Fruit fly (Drosophila melanogaster) whole organism, embryonic: ENCODE results near the gene lili.

Source experiments
- Atf3 ChIP-seq: fragments of 200-800 bp; sonication (Bioruptor generic); optimal IDR thresholded peaks from 3 replicates; lab custom pipeline; 2016; ENCODE audit warnings: missing biosample characterization, missing genetic modification characterization
- Awh ChIP-seq: fragments of 200-800 bp; sonication (Bioruptor generic); IDR thresholded peaks from 2 replicates; pipeline ENCODE4, ENCODE4 v1.3.6; 2022; ENCODE audit warnings: missing biosample characterization, missing genetic modification characterization
- Bteb2 ChIP-seq: fragments of 200-800 bp; sonication (Bioruptor generic); optimal IDR thresholded peaks from 2 replicates; lab custom pipeline; 2016; ENCODE audit warnings: missing biosample characterization, missing genetic modification characterization
- CG1233 ChIP-seq: fragments of 200-800 bp; sonication (Bioruptor generic); optimal IDR thresholded peaks from 4 replicates; lab custom pipeline; 2018; ENCODE audit warnings: missing biosample characterization, mild to moderate bottlenecking, missing genetic modification characterization
- CG12391 ChIP-seq: fragments of 200-800 bp; sonication (Bioruptor generic); optimal IDR thresholded peaks from 3 replicates; lab custom pipeline; 2018; ENCODE audit warnings: missing biosample characterization, mild to moderate bottlenecking, missing genetic modification characterization, moderate library complexity
- CG12769 ChIP-seq: fragments of 200-800 bp; sonication (Bioruptor generic); optimal IDR thresholded peaks from 2 replicates; lab custom pipeline; 2019; ENCODE audit warnings: missing biosample characterization, mild to moderate bottlenecking, missing genetic modification characterization, moderate library complexity
- CG14050 ChIP-seq: fragments of 200-800 bp; sonication (Bioruptor generic); IDR thresholded peaks from 3 replicates; pipeline ENCODE4 v1.3.6; 2022; ENCODE audit warnings: missing biosample characterization, missing genetic modification characterization
- CG14710 ChIP-seq: fragments of 200-800 bp; sonication (Bioruptor generic); optimal IDR thresholded peaks from 3 replicates; lab custom pipeline; 2019; ENCODE audit warnings: missing biosample characterization, mild to moderate bottlenecking, missing genetic modification characterization, moderate library complexity
- CG1529 ChIP-seq: fragments of 200-800 bp; sonication (Bioruptor generic); optimal IDR thresholded peaks from 3 replicates; lab custom pipeline; 2018; ENCODE audit warnings: missing biosample characterization, missing genetic modification characterization
- CG17802 ChIP-seq: fragments of 200-800 bp; sonication (Bioruptor generic); optimal IDR thresholded peaks from 2 replicates; lab custom pipeline; 2018; ENCODE audit warnings: missing biosample characterization, mild to moderate bottlenecking, missing genetic modification characterization, moderate library complexity
- CG18764 ChIP-seq: fragments of 200-800 bp; sonication (Bioruptor generic); optimal IDR thresholded peaks from 3 replicates; lab custom pipeline; 2016; ENCODE audit warnings: missing biosample characterization, missing genetic modification characterization
- CG2116 ChIP-seq: fragments of 200-800 bp; sonication (Bioruptor generic); optimal IDR thresholded peaks from 3 replicates; lab custom pipeline; 2018; ENCODE audit warnings: missing biosample characterization, mild to moderate bottlenecking, missing genetic modification characterization
- CG31224 ChIP-seq: fragments of 200-800 bp; sonication (Bioruptor generic); IDR thresholded peaks from 2 replicates; pipeline ENCODE4 v1.3.6; 2022; ENCODE audit warnings: missing biosample characterization, missing genetic modification characterization
- CG31441 ChIP-seq: fragments of 200-800 bp; sonication (Bioruptor generic); IDR thresholded peaks from 2 replicates; pipeline ENCODE4 v1.3.6; 2022; ENCODE audit warnings: missing biosample characterization, missing genetic modification characterization
- CG32767 ChIP-seq: fragments of 200-800 bp; sonication (Bioruptor generic); IDR thresholded peaks from 2 replicates; pipeline ENCODE4 v1.3.6; 2022; ENCODE audit warnings: missing biosample characterization, missing genetic modification characterization
- CG3281 ChIP-seq: fragments of 200-800 bp; sonication (Bioruptor generic); optimal IDR thresholded peaks from 3 replicates; lab custom pipeline; 2017; ENCODE audit warnings: missing biosample characterization, mild to moderate bottlenecking, missing genetic modification characterization
- CG34224 ChIP-seq: fragments of 200-800 bp; sonication (Bioruptor generic); IDR thresholded peaks from 3 replicates; pipeline ENCODE4 v1.3.6; 2022; ENCODE audit warnings: missing biosample characterization, missing genetic modification characterization; ENCODE audit not compliant: partially characterized antibody
- CG34422 ChIP-seq: fragments of 200-800 bp; sonication (Bioruptor generic); IDR thresholded peaks from 3 replicates; pipeline ENCODE4 v1.3.6; 2022; ENCODE audit warnings: missing biosample characterization, missing genetic modification characterization
- CG5180 ChIP-seq: fragments of 200-800 bp; sonication (Bioruptor generic); optimal IDR thresholded peaks from 3 replicates; lab custom pipeline; 2017; ENCODE audit warnings: missing biosample characterization, missing genetic modification characterization, mild to moderate bottlenecking, moderate library complexity, missing genetic modification reagents
- CG6254 ChIP-seq: fragments of 200-800 bp; sonication (Bioruptor generic); optimal IDR thresholded peaks from 3 replicates; lab custom pipeline; 2017; ENCODE audit warnings: mild to moderate bottlenecking, missing biosample characterization, missing genetic modification reagents, missing genetic modification characterization
- CG7839 ChIP-seq: fragments of 200-800 bp; sonication (Bioruptor generic); optimal IDR thresholded peaks from 3 replicates; lab custom pipeline; 2018; ENCODE audit warnings: missing biosample characterization, mild to moderate bottlenecking, missing genetic modification characterization, moderate library complexity
- CG9932 ChIP-seq: fragments of 200-800 bp; sonication (Bioruptor generic); IDR thresholded peaks from 2 replicates; pipeline ENCODE4 v1.3.6; 2022; ENCODE audit warnings: missing biosample characterization, missing genetic modification characterization
- CoRest ChIP-seq: fragments of 200-800 bp; sonication (Bioruptor generic); optimal IDR thresholded peaks from 3 replicates; lab custom pipeline; 2018; ENCODE audit warnings: missing biosample characterization, mild to moderate bottlenecking, missing genetic modification characterization, moderate library complexity
- D19A ChIP-seq: fragments of 200-800 bp; optimal IDR thresholded peaks from 3 replicates; lab custom pipeline; 2019; ENCODE audit warnings: missing biosample characterization, mild to moderate bottlenecking, missing genetic modification characterization, moderate library complexity
- Jarid2 ChIP-seq: fragments of 200-800 bp; sonication (Bioruptor generic); optimal IDR thresholded peaks from 3 replicates; lab custom pipeline; 2017; ENCODE audit warnings: mild to moderate bottlenecking, missing biosample characterization, missing genetic modification reagents, missing genetic modification characterization
- Opbp ChIP-seq: fragments of 200-800 bp; sonication (Bioruptor generic); IDR thresholded peaks from 3 replicates; pipeline ENCODE4 v1.3.6; 2022; ENCODE audit warnings: missing biosample characterization, missing genetic modification characterization; ENCODE audit not compliant: partially characterized antibody
- Rfx ChIP-seq: fragments of 200-800 bp; sonication (Bioruptor generic); IDR thresholded peaks from 2 replicates; pipeline ENCODE4 v1.3.6; 2022; ENCODE audit warnings: missing biosample characterization, missing genetic modification characterization
- ap ChIP-seq: fragments of 200-800 bp; sonication (Bioruptor generic); IDR thresholded peaks from 2 replicates; pipeline ENCODE4 v1.3.6; 2022; ENCODE audit warnings: missing biosample characterization, missing genetic modification characterization
- cato ChIP-seq: fragments of 200-800 bp; sonication (Bioruptor generic); optimal IDR thresholded peaks from 2 replicates; lab custom pipeline; 2016; ENCODE audit warnings: missing biosample characterization, missing genetic modification characterization, borderline replicate concordance
- chinmo ChIP-seq: fragments of 200-800 bp; sonication (Bioruptor generic); IDR thresholded peaks from 4 replicates; pipeline ENCODE4 v1.3.6; 2022; ENCODE audit warnings: missing biosample characterization, missing genetic modification characterization; ENCODE audit not compliant: partially characterized antibody
- ewg ChIP-seq: fragments of 200-800 bp; sonication (Bioruptor generic); optimal IDR thresholded peaks from 3 replicates; lab custom pipeline; 2017; ENCODE audit warnings: mild to moderate bottlenecking, missing biosample characterization, missing genetic modification reagents, missing genetic modification characterization
- grau ChIP-seq: fragments of 200-800 bp; optimal IDR thresholded peaks from 3 replicates; lab custom pipeline; 2019; ENCODE audit warnings: missing biosample characterization, mild to moderate bottlenecking, missing genetic modification characterization, moderate library complexity
- hth ChIP-seq: fragments of >200 bp; optimal IDR thresholded peaks from 2 replicates; lab custom pipeline; 2017; ENCODE audit warnings: inconsistent platforms
- ken ChIP-seq: fragments of 200-800 bp; sonication (Bioruptor generic); IDR thresholded peaks from 3 replicates; pipeline ENCODE4 v1.3.6; 2022; ENCODE audit warnings: missing biosample characterization, missing genetic modification characterization
- lab ChIP-seq: fragments of 200-800 bp; sonication (Bioruptor generic); optimal IDR thresholded peaks from 3 replicates; lab custom pipeline; 2017; ENCODE audit warnings: missing biosample characterization, missing genetic modification characterization, mild to moderate bottlenecking, moderate library complexity, missing genetic modification reagents
- luna ChIP-seq: fragments of 200-800 bp; sonication (Bioruptor generic); optimal IDR thresholded peaks from 2 replicates; lab custom pipeline; 2016; ENCODE audit warnings: missing biosample characterization, missing genetic modification characterization
- nerfin-1 ChIP-seq: fragments of 200-800 bp; sonication (Bioruptor generic); optimal IDR thresholded peaks from 3 replicates; lab custom pipeline; 2019; ENCODE audit warnings: missing biosample characterization, mild to moderate bottlenecking, missing genetic modification characterization, moderate library complexity
- otp ChIP-seq: fragments of 200-800 bp; sonication (Bioruptor generic); IDR thresholded peaks from 3 replicates; pipeline ENCODE4, ENCODE4 v1.3.6; 2022; ENCODE audit warnings: missing biosample characterization, missing genetic modification characterization
- pan ChIP-seq, 4 experiments: fragments of >200 bp in 3 of 4; fragments of 200-800 bp in 1 of 4; sonication (Bioruptor generic) in 1 of 4; optimal IDR thresholded peaks in 3 of 4; IDR thresholded peaks in 1 of 4; 2 replicates each; pipeline versions ENCODE4 v1.3.6 to Lab custom; 2017 to 2022; ENCODE audit warnings: missing biosample characterization in 2 of 4, missing genetic modification characterization in 2 of 4, mixed read lengths in 1 of 4
- pum ChIP-seq: fragments of 200-800 bp; sonication (Bioruptor generic); optimal IDR thresholded peaks from 2 replicates; lab custom pipeline; 2016; ENCODE audit warnings: missing biosample characterization, missing genetic modification characterization
- schlank ChIP-seq: fragments of 200-800 bp; sonication (Bioruptor generic); optimal IDR thresholded peaks from 2 replicates; lab custom pipeline; 2018; ENCODE audit warnings: missing biosample characterization, mild to moderate bottlenecking, missing genetic modification characterization
- stwl ChIP-seq: fragments of 200-800 bp; sonication (Bioruptor generic); optimal IDR thresholded peaks from 3 replicates; lab custom pipeline; 2018; ENCODE audit warnings: missing biosample characterization, mild to moderate bottlenecking, missing genetic modification characterization, moderate library complexity

lili gene

DNA sequence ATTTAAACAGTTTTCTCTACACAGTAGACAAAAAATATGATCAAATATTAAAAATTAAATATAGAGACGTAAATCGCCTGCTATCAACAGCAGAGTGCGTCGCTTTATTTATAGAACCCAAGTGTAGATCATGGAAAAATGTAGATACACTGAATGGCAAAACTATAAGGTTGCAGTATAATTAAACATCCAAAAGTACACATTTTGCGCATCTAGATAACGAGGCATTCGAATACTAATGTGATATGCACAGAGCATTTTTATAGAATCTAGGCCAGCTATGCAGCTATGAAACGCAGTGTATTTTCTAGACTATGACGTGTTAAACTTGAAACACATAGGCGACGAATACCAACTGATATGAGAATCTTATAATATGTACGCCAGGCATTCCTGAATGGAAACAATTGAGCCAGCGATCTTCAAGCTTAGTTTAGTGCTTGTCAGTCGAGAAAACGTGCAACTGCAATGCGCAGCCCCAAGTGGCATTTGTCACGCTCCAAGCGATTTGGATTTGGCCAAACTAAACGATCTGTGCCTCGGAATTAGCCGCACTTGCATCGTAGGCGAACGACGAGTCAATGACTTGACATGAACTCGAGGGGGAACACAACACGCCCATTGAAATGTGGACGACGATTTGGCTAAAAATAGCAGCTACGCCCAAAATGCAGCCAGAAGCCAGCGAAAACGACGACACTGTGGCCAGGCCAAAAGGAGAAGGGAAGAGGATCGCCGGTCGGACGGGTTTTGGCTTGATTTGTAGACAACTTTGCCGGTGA is 2.8 kb downstream of the lili start (continued):
- TF ChIP-seq ap (GFP tag; lab: Robert Waterston, UW): peak; percentile 79
- peak; percentile 73 for TF ChIP-seq ewg (GFP tag; lab: Kevin White, UChicago)
- TF ChIP-seq CG12391 (tag; lab: Kevin White, UChicago): peak; percentile 85
- peak; percentile 91 for TF ChIP-seq grau (tag; lab: Kevin White, UChicago)
- TF ChIP-seq pum: peak; percentile 67
- TF ChIP-seq CG2116 (GFP tag; lab: Kevin White, UChicago): peak; percentile 38
- peak; percentile 89 for TF ChIP-seq ken
- no peak for TF ChIP-seq CG6254 (GFP tag; lab: Kevin White, UChicago)
- TF ChIP-seq CG17802 (tag; lab: Kevin White, UChicago): peak; percentile 67
- TF ChIP-seq stwl (tag; lab: Kevin White, UChicago): no peak
- peak; percentile 95 for TF ChIP-seq Rfx (GFP tag; lab: Robert Waterston, UW)
- TF ChIP-seq nerfin-1: peak; percentile 77
- peak; percentile 88 for TF ChIP-seq CG9932 (GFP tag; lab: Robert Waterston, UW)
- no peak for TF ChIP-seq chinmo (GFP tag; lab: Robert Waterston, UW)
- TF ChIP-seq CG5180 (GFP tag; lab: Kevin White, UChicago): no peak
- peak; percentile 86 for TF ChIP-seq Awh (GFP tag; lab: Robert Waterston, UW)
- peak; percentile 85 for TF ChIP-seq otp (GFP tag; lab: Robert Waterston, UW)
- peak; percentile 74 for TF ChIP-seq CG14050 (GFP tag; lab: Robert Waterston, UW)
- TF ChIP-seq Atf3: peak; percentile 76
- peak; percentile 83 for TF ChIP-seq CG31441
- TF ChIP-seq CG34422 (GFP tag; lab: Robert Waterston, UW): peak; percentile 91
- TF ChIP-seq CG3281 (GFP tag; lab: Kevin White, UChicago): peak; percentile 88
- no peak for TF ChIP-seq CG34224
- peak; percentile 75 for TF ChIP-seq Bteb2 (GFP tag; lab: Kevin White, UChicago)
- peak; percentile 91 for TF ChIP-seq schlank
- TF ChIP-seq cato (GFP tag; lab: Kevin White, UChicago): peak; percentile 65
- TF ChIP-seq hth: no peak
- TF ChIP-seq CG32767: peak; percentile 81
- peak; percentile 75 for TF ChIP-seq Jarid2 (GFP tag; lab: Kevin White, UChicago)
- no peak for TF ChIP-seq pan (optimal IDR thresholded peaks at IDR 0.05; lab: Kevin White, UChicago)
- TF ChIP-seq pan (GFP tag; optimal IDR thresholded peaks at IDR 0.05 in 1 of 2, IDR thresholded peaks at IDR 0.05 in 1 of 2): peak in 1 of 2 experiments; percentile 93
- peak; percentile 83 for TF ChIP-seq CG1233 (GFP tag; lab: Kevin White, UChicago)
- TF ChIP-seq Opbp (GFP tag; lab: Robert Waterston, UW): no peak
- peak; percentile 95 for TF ChIP-seq lab
- TF ChIP-seq D19A: peak; percentile 83
- peak; percentile 91 for TF ChIP-seq CoRest
- peak; percentile 78 for TF ChIP-seq CG1529 (GFP tag; lab: Kevin White, UChicago)
- TF ChIP-seq CG14710: peak; percentile 58
- peak; percentile 69 for TF ChIP-seq luna (GFP tag; lab: Kevin White, UChicago)
- TF ChIP-seq CG7839: peak; percentile 92
- TF ChIP-seq CG18764 (GFP tag; lab: Kevin White, UChicago): peak; percentile 72
- peak; percentile 96 for TF ChIP-seq CG12769 (tag; lab: Kevin White, UChicago)
- peak; percentile 78 for TF ChIP-seq CG31224
- TF ChIP-seq, all 482 proteins: peak for 401
